Worm (Caenorhabditis elegans): ENCODE data around the gene fbxa-170.
A peak's percentile ranks its signal among the peaks of the same experiment; 100 is the strongest.

Gene fbxa-170

ce11 chrX:1627013-1627412 lies 50.9 kb downstream of the fbxa-170 start (continued):
- TF ChIP-seq nhr-19 (GFP tag; conservative IDR thresholded peaks at IDR 0.05), result peak; percentile 95
- peak; percentile 94 for TF ChIP-seq mab-9 (GFP tag; IDR thresholded peaks at IDR 0.05)
- TF ChIP-seq C34B4.2 (tag; optimal IDR thresholded peaks at IDR 0.05), result no peak
- peak; percentile 99 for TF ChIP-seq dsc-1 (tag; optimal IDR thresholded peaks at IDR 0.05)
- peak; percentile 95 for TF ChIP-seq hpl-2 (GFP tag; optimal IDR thresholded peaks at IDR 0.05)
- TF ChIP-seq ets-5 (GFP tag; IDR thresholded peaks at IDR 0.05), result no peak
- peak; percentile 55 for TF ChIP-seq nhr-84 (tag; optimal IDR thresholded peaks at IDR 0.05)
- peak; percentile 67 to 77 for TF ChIP-seq egl-27 (tag; optimal IDR thresholded peaks at IDR 0.05)
- peak; percentile 89 for TF ChIP-seq nhr-76 (tag; optimal IDR thresholded peaks at IDR 0.05)
- TF ChIP-seq zag-1 (tag; optimal IDR thresholded peaks at IDR 0.05), result no peak
- no peak for TF ChIP-seq pag-3 (tag; optimal IDR thresholded peaks at IDR 0.05; ENCODE audit: borderline replicate concordance, insufficient read depth)
- TF ChIP-seq hlh-17 (GFP tag; optimal IDR thresholded peaks at IDR 0.05; ENCODE audit: borderline replicate concordance), result no peak
- TF ChIP-seq fkh-8 (tag; optimal IDR thresholded peaks at IDR 0.05), result peak; percentile 97
- TF ChIP-seq zip-4 (GFP tag; optimal IDR thresholded peaks at IDR 0.05), result peak; percentile 89
- peak; percentile 92 for TF ChIP-seq nhr-85 (tag)
- TF ChIP-seq fkh-4 (tag; optimal IDR thresholded peaks at IDR 0.05; ENCODE audit: borderline replicate concordance), result peak; percentile 68
- peak; percentile 73 for TF ChIP-seq unc-130 (tag; optimal IDR thresholded peaks at IDR 0.05)
- TF ChIP-seq alr-1 (tag; optimal IDR thresholded peaks at IDR 0.05; ENCODE audit: borderline replicate concordance), result no peak
- TF ChIP-seq nhr-77 (tag; optimal IDR thresholded peaks at IDR 0.05), result peak; percentile 97
- TF ChIP-seq unc-30 (tag; optimal IDR thresholded peaks at IDR 0.05), result no peak
- TF ChIP-seq nhr-11 (tag; optimal IDR thresholded peaks at IDR 0.05), result peak; percentile 97
- TF ChIP-seq xbp-1 (tag; optimal IDR thresholded peaks at IDR 0.05), result peak; percentile 89
- peak; percentile 95 for TF ChIP-seq fos-1 (tag; optimal IDR thresholded peaks at IDR 0.05)
- no peak for TF ChIP-seq ama-1 (optimal IDR thresholded peaks at IDR 0.05)
- peak; percentile 73 for TF ChIP-seq ceh-63 (GFP tag; optimal IDR thresholded peaks at IDR 0.05)
- TF ChIP-seq unc-86 (tag; optimal IDR thresholded peaks at IDR 0.05), result peak; percentile 87
- TF ChIP-seq unc-98 (GFP tag; IDR thresholded peaks at IDR 0.05), result peak; percentile 87
- peak; percentile 68 for TF ChIP-seq sup-37 (GFP tag; optimal IDR thresholded peaks at IDR 0.05)
- TF ChIP-seq ceh-8 (GFP tag; optimal IDR thresholded peaks at IDR 0.05), result peak; percentile 96
- peak; percentile 87 for TF ChIP-seq egl-13 (tag; optimal IDR thresholded peaks at IDR 0.05)
- TF ChIP-seq elt-2 (tag; optimal IDR thresholded peaks at IDR 0.05), result peak; percentile 82
- peak; percentile 96 for TF ChIP-seq nhr-237 (tag; optimal IDR thresholded peaks at IDR 0.05)
- peak; percentile 57 for TF ChIP-seq efl-3 (GFP tag; optimal IDR thresholded peaks at IDR 0.05)
- no peak for TF ChIP-seq tlp-1 (tag; optimal IDR thresholded peaks at IDR 0.05)
